Fruit fly (Drosophila melanogaster): ENCODE data around the gene rdgC.
A peak's percentile ranks its signal among the peaks of the same experiment; 100 is the strongest.

The rdgC gene

dm6 chr3L:20309758-20310733 lies 62.2 kb downstream of the rdgC start:
- TF ChIP-seq CG9705 (GFP tag; optimal IDR thresholded peaks at IDR 0.05), result peak; percentile 18
- TF ChIP-seq Rel (GFP tag; optimal IDR thresholded peaks at IDR 0.05), result no peak
- TF ChIP-seq Rel (tag; optimal IDR thresholded peaks at IDR 0.05), result peak; percentile 33
- no peak for TF ChIP-seq OdsH (GFP tag; optimal IDR thresholded peaks at IDR 0.05)
- TF ChIP-seq br (GFP tag; optimal IDR thresholded peaks at IDR 0.05), result no peak
- no peak for TF ChIP-seq Vsx2 (GFP tag; optimal IDR thresholded peaks at IDR 0.05; ENCODE audit: partially characterized antibody)
- TF ChIP-seq CG32264 (GFP tag; optimal IDR thresholded peaks at IDR 0.05), result no peak
- TF ChIP-seq HLH106 (tag; optimal IDR thresholded peaks at IDR 0.05), result peak; percentile 23
- TF ChIP-seq dsf (GFP tag; optimal IDR thresholded peaks at IDR 0.05; ENCODE audit: borderline replicate concordance), result no peak
- TF ChIP-seq GATAd (GFP tag; optimal IDR thresholded peaks at IDR 0.05), result no peak
- no peak for TF ChIP-seq lola (GFP tag; optimal IDR thresholded peaks at IDR 0.05)
- peak; percentile 39 for TF ChIP-seq Myc (optimal IDR thresholded peaks at IDR 0.05)
- no peak for TF ChIP-seq Dif (GFP tag; optimal IDR thresholded peaks at IDR 0.05; ENCODE audit: partially characterized antibody)
- TF ChIP-seq woc (GFP tag; optimal IDR thresholded peaks at IDR 0.05), result no peak
- TF ChIP-seq pan (optimal IDR thresholded peaks at IDR 0.05), result no peak
- no peak for TF ChIP-seq ey (GFP tag; optimal IDR thresholded peaks at IDR 0.05)
- no peak for TF ChIP-seq tai (GFP tag; optimal IDR thresholded peaks at IDR 0.05)
- no peak for TF ChIP-seq fru (GFP tag; optimal IDR thresholded peaks at IDR 0.05)
- TF ChIP-seq Sp1 (GFP tag; optimal IDR thresholded peaks at IDR 0.05), result no peak
- no peak for TF ChIP-seq Dfd (GFP tag; optimal IDR thresholded peaks at IDR 0.05)
- no peak for TF ChIP-seq Jra (GFP tag; optimal IDR thresholded peaks at IDR 0.05)
- TF ChIP-seq usp (GFP tag; optimal IDR thresholded peaks at IDR 0.05), result no peak
- peak; percentile 57 for TF ChIP-seq Hnf4 (GFP tag; optimal IDR thresholded peaks at IDR 0.05)
- peak; percentile 66 for TF ChIP-seq rgr (GFP tag; optimal IDR thresholded peaks at IDR 0.05)
- peak in 1 of 2 experiments; percentile 53 for TF ChIP-seq foxo (GFP tag; optimal IDR thresholded peaks at IDR 0.05)
- TF ChIP-seq dl (GFP tag; optimal IDR thresholded peaks at IDR 0.05; ENCODE audit: insufficient read depth in 1 of 2, partially characterized antibody in 2 of 2), result peak in 1 of 2 experiments; percentile 19
- no peak for TF ChIP-seq Abd-B (GFP tag; optimal IDR thresholded peaks at IDR 0.05)
- no peak for TF ChIP-seq jim (GFP tag; optimal IDR thresholded peaks at IDR 0.05)
- TF ChIP-seq sage (GFP tag; optimal IDR thresholded peaks at IDR 0.05), result no peak
- TF ChIP-seq N (GFP tag; optimal IDR thresholded peaks at IDR 0.05), result no peak
- no peak for TF ChIP-seq CrebA (GFP tag; optimal IDR thresholded peaks at IDR 0.05; ENCODE audit: borderline replicate concordance)
- no peak for TF ChIP-seq Hr78 (GFP tag; optimal IDR thresholded peaks at IDR 0.05)
- TF ChIP-seq psq (GFP tag; optimal IDR thresholded peaks at IDR 0.05), result peak; percentile 54
- TF ChIP-seq h (GFP tag; optimal IDR thresholded peaks at IDR 0.05), result no peak
- TF ChIP-seq brk (GFP tag; optimal IDR thresholded peaks at IDR 0.05), result no peak
- no peak for TF ChIP-seq dmrt93B (GFP tag; optimal IDR thresholded peaks at IDR 0.05)
- peak; percentile 43 for TF ChIP-seq sv (GFP tag; optimal IDR thresholded peaks at IDR 0.05)
- TF ChIP-seq Mio (GFP tag; optimal IDR thresholded peaks at IDR 0.05), result no peak
- TF ChIP-seq Hr83 (GFP tag; optimal IDR thresholded peaks at IDR 0.05; ENCODE audit: poor library complexity, severe bottlenecking), result peak; percentile 38

dm6 chr3L:20313469-20313868 lies 65.6 kb downstream of the rdgC start, which contains the start of gene alphaSnap:
Gene alphaSnap (plus strand): TSS chr3L:20313632.
- TF ChIP-seq OdsH (GFP tag; optimal IDR thresholded peaks at IDR 0.05) (peak; percentile 22), jim (GFP tag; optimal IDR thresholded peaks at IDR 0.05) (no peak), psq (GFP tag; optimal IDR thresholded peaks at IDR 0.05) (peak; percentile 49), Vsx2 (GFP tag; optimal IDR thresholded peaks at IDR 0.05; ENCODE audit: partially characterized antibody) (no peak), HLH106 (tag; optimal IDR thresholded peaks at IDR 0.05) (peak; percentile 22), N (GFP tag; optimal IDR thresholded peaks at IDR 0.05) (no peak), sage (GFP tag; optimal IDR thresholded peaks at IDR 0.05) (peak; percentile 35), br (GFP tag; optimal IDR thresholded peaks at IDR 0.05) (peak; percentile 51), Rel (GFP tag; optimal IDR thresholded peaks at IDR 0.05) (peak; percentile 0), Rel (tag; optimal IDR thresholded peaks at IDR 0.05) (peak; percentile 55), CG9705 (GFP tag; optimal IDR thresholded peaks at IDR 0.05) (no peak), Hr83 (GFP tag; optimal IDR thresholded peaks at IDR 0.05; ENCODE audit: poor library complexity, severe bottlenecking) (peak; percentile 8), brk (GFP tag; optimal IDR thresholded peaks at IDR 0.05) (no peak), Myc (optimal IDR thresholded peaks at IDR 0.05) (no peak), sv (GFP tag; optimal IDR thresholded peaks at IDR 0.05) (no peak), dmrt93B (GFP tag; optimal IDR thresholded peaks at IDR 0.05) (no peak), dl (GFP tag; optimal IDR thresholded peaks at IDR 0.05; ENCODE audit: insufficient read depth in 1 of 2, partially characterized antibody in 2 of 2) (peak in 1 of 2 experiments; percentile 18), foxo (GFP tag; optimal IDR thresholded peaks at IDR 0.05) (peak in 1 of 2 experiments; percentile 49), tai (GFP tag; optimal IDR thresholded peaks at IDR 0.05) (peak; percentile 35), Dif (GFP tag; optimal IDR thresholded peaks at IDR 0.05; ENCODE audit: partially characterized antibody) (peak; percentile 21), Abd-B (GFP tag; optimal IDR thresholded peaks at IDR 0.05) (no peak), dsf (GFP tag; optimal IDR thresholded peaks at IDR 0.05; ENCODE audit: borderline replicate concordance) (no peak), Mio (GFP tag; optimal IDR thresholded peaks at IDR 0.05) (no peak), h (GFP tag; optimal IDR thresholded peaks at IDR 0.05) (peak; percentile 61), Sp1 (GFP tag; optimal IDR thresholded peaks at IDR 0.05) (peak; percentile 27), fru (GFP tag; optimal IDR thresholded peaks at IDR 0.05) (peak; percentile 24), ey (GFP tag; optimal IDR thresholded peaks at IDR 0.05) (no peak), pan (optimal IDR thresholded peaks at IDR 0.05) (no peak), Jra (GFP tag; optimal IDR thresholded peaks at IDR 0.05) (peak; percentile 91), usp (GFP tag; optimal IDR thresholded peaks at IDR 0.05) (no peak), rgr (GFP tag; optimal IDR thresholded peaks at IDR 0.05) (peak; percentile 72), lola (GFP tag; optimal IDR thresholded peaks at IDR 0.05) (no peak), CrebA (GFP tag; optimal IDR thresholded peaks at IDR 0.05; ENCODE audit: borderline replicate concordance) (no peak), GATAd (GFP tag; optimal IDR thresholded peaks at IDR 0.05) (no peak), Dfd (GFP tag; optimal IDR thresholded peaks at IDR 0.05) (no peak), Hnf4 (GFP tag; optimal IDR thresholded peaks at IDR 0.05) (peak; percentile 60), woc (GFP tag; optimal IDR thresholded peaks at IDR 0.05) (no peak), Hr78 (GFP tag; optimal IDR thresholded peaks at IDR 0.05) (no peak), CG32264 (GFP tag; optimal IDR thresholded peaks at IDR 0.05) (no peak)
